Fruit fly (Drosophila melanogaster): ENCODE data around the gene CG34300.
A peak's percentile ranks its signal among the peaks of the same experiment; 100 is the strongest.

dm6 chr3R:30325442-30326058 lies 19.1 kb upstream of the CG34300 start:
- TF ChIP-seq CG33017 (tag; optimal IDR thresholded peaks at IDR 0.05) (peak; percentile 37), Crg-1 (GFP tag; optimal IDR thresholded peaks at IDR 0.05) (no peak), CG11617 (GFP tag; optimal IDR thresholded peaks at IDR 0.05) (peak; percentile 17), pad (GFP tag; optimal IDR thresholded peaks at IDR 0.05) (peak; percentile 32)
